Worm (Caenorhabditis elegans) whole organism, early embryonic: ENCODE data around the gene ncs-3.

Experiments
- B0310.2 ChIP-seq: sonication (generic microtip); optimal IDR thresholded peaks from 2 replicates; lab custom pipeline; 2016; ENCODE audit warnings: mild to moderate bottlenecking, missing genetic modification characterization, missing compliant biosample characterization
- F13C5.2 ChIP-seq: sonication (generic microtip); optimal IDR thresholded peaks from 2 replicates; lab custom pipeline; 2017; ENCODE audit warnings: mild to moderate bottlenecking, missing genetic modification characterization, inconsistent platforms, missing compliant biosample characterization
- aly-1 ChIP-seq: sonication (generic microtip); optimal IDR thresholded peaks from 2 replicates; lab custom pipeline; 2016; ENCODE audit warnings: missing genetic modification characterization, missing compliant biosample characterization
- ama-1 ChIP-seq: fragments of 150-350 bp; optimal IDR thresholded peaks from 2 replicates; lab custom pipeline; 2014
- ceh-13 ChIP-seq: fragments of 200-800 bp; sonication (Bioruptor generic); optimal IDR thresholded peaks from 2 replicates; lab custom pipeline; 2018; ENCODE audit warnings: mild to moderate bottlenecking, missing genetic modification characterization, missing compliant biosample characterization
- ceh-36 ChIP-seq: sonication (generic microtip); optimal IDR thresholded peaks from 2 replicates; lab custom pipeline; 2016; ENCODE audit warnings: missing genetic modification characterization, inconsistent platforms, missing compliant biosample characterization
- ets-7 ChIP-seq: sonication (generic microtip); optimal IDR thresholded peaks from 2 replicates; lab custom pipeline; 2016; ENCODE audit warnings: missing genotype, missing genetic modification characterization, missing compliant biosample characterization
- flt-1 ChIP-seq: fragments of 200-800 bp; sonication (Bioruptor generic); IDR thresholded peaks from 2 replicates; pipeline ENCODE4 v1.3.6; 2022; ENCODE audit warnings: missing genetic modification characterization, missing compliant biosample characterization
- hmbx-1 ChIP-seq: sonication (generic microtip); optimal IDR thresholded peaks from 2 replicates; lab custom pipeline; 2016; ENCODE audit warnings: mild to moderate bottlenecking, missing genetic modification characterization, missing compliant biosample characterization
- hmg-4 ChIP-seq: fragments of 200-800 bp; sonication (Bioruptor generic); optimal IDR thresholded peaks from 2 replicates; lab custom pipeline; 2018; ENCODE audit warnings: mild to moderate bottlenecking, missing genetic modification characterization, missing compliant biosample characterization
- hnd-1 ChIP-seq: sonication (generic microtip); optimal IDR thresholded peaks from 2 replicates; lab custom pipeline; 2016; ENCODE audit warnings: missing genetic modification characterization, missing compliant biosample characterization
- pes-1 ChIP-seq: fragments of 200-800 bp; sonication (Bioruptor generic); IDR thresholded peaks from 2 replicates; pipeline ENCODE4 v1.3.6; 2022; ENCODE audit warnings: missing genetic modification reagents, missing genetic modification characterization, missing compliant biosample characterization
- scrt-1 ChIP-seq: fragments of 200-800 bp; sonication (Bioruptor generic); IDR thresholded peaks from 2 replicates; pipeline ENCODE4 v1.3.6; 2022; ENCODE audit warnings: missing genetic modification characterization, missing compliant biosample characterization
- sea-1 ChIP-seq: fragments of 200-800 bp; sonication (Bioruptor generic); conservative IDR thresholded peaks from 2 replicates; pipeline ENCODE4 v1.3.6; 2022; ENCODE audit warnings: missing genetic modification characterization, missing compliant biosample characterization
- tbx-11 ChIP-seq: fragments of 200-800 bp; sonication (Bioruptor generic); IDR thresholded peaks from 2 replicates; pipeline ENCODE4 v1.3.6; 2022; ENCODE audit warnings: missing genetic modification characterization, missing compliant biosample characterization
- tbx-37 ChIP-seq: fragments of 200-800 bp; sonication (Bioruptor generic); conservative IDR thresholded peaks from 2 replicates; pipeline ENCODE4 v1.3.6; 2022; ENCODE audit warnings: missing genetic modification reagents, missing genetic modification characterization, missing compliant biosample characterization
- tra-4 ChIP-seq: sonication (generic microtip); optimal IDR thresholded peaks from 2 replicates; lab custom pipeline; 2017; ENCODE audit warnings: missing genetic modification characterization, missing compliant biosample characterization

Gene ncs-3

DNA sequence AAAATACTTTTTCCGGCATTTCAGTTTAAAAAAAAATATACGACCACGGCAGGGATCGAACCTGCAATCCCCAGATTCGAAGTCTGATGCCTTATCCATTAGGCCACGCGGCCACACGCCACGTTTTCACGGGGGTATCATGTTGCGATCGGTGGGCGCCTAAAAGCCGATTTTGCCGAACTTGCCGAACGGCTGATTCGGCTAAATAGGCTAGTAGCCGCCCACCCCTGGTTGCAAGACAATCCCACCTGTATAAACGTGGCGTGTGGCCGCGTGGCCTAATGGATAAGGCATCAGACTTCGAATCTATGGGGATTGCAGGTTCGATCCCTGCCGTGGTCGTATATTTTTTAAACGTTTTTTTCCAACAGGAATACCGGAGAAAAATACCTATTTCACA, 35.3 kb downstream of the ncs-3 start:
- TF ChIP-seq flt-1 (no peak), ceh-13 (GFP tag; lab: Kevin White, UChicago) (no peak)

DNA sequence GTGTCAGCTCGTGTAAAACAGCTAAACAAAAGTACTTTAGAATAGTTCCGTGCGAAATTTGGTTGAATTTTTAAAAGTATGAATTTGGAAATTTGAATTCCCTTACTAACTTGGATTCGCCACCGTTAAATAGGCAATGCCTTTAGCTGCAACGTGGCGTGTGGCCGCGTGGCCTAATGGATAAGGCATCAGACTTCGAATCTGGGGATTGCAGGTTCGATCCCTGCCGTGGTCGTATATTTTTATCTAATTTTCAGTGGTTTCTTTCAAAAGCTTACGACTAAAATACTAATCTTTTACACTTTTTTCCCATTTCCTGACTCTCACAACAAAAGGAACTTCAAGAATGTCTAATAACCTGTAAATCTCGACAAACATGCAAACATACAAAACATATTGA, 35.8 kb downstream of the ncs-3 start:
- TF ChIP-seq ceh-13 (GFP tag; lab: Kevin White, UChicago) = no peak
- TF ChIP-seq flt-1 = no peak
- TF ChIP-seq tbx-37 (GFP tag; lab: Robert Waterston, UW) = no peak
- no peak for TF ChIP-seq aly-1
- no peak for TF ChIP-seq ets-7 (tag; lab: Kevin White, UChicago)
- no peak for TF ChIP-seq F13C5.2
- TF ChIP-seq sea-1 = no peak
- TF ChIP-seq hmbx-1 = no peak

- TF ChIP-seq ceh-36 (tag; lab: Kevin White, UChicago) = no peak
- no peak for TF ChIP-seq ama-1 (lab: Kevin White, UChicago)
- TF ChIP-seq hmbx-1 = no peak
- TF ChIP-seq tbx-11 = no peak
- no peak for TF ChIP-seq pes-1 (GFP tag; lab: Robert Waterston, UW)
- TF ChIP-seq tbx-37 (GFP tag; lab: Robert Waterston, UW) = no peak
- TF ChIP-seq aly-1 = no peak
- TF ChIP-seq ets-7 (tag; lab: Kevin White, UChicago) = no peak
- no peak for TF ChIP-seq ceh-13 (GFP tag; lab: Kevin White, UChicago)
- TF ChIP-seq B0310.2 (tag; lab: Kevin White, UChicago) = no peak
- no peak for TF ChIP-seq tra-4
- peak; percentile 9 for TF ChIP-seq hnd-1 (tag; lab: Kevin White, UChicago)
- no peak for TF ChIP-seq scrt-1 (GFP tag; lab: Robert Waterston, UW)
- TF ChIP-seq F13C5.2 = peak; percentile 91
- peak; percentile 91 for TF ChIP-seq hmg-4
- 0 out of 2 replicates have a peak, but pooled peaks have one; percentile 13 for TF ChIP-seq flt-1
- 0 out of 2 replicates have a peak, but pooled peaks have one; percentile 38 for TF ChIP-seq sea-1
Measured at ce11 chrX:1093154-1093553, 39.3 kb downstream of the ncs-3 start.

- TF ChIP-seq F13C5.2 (no peak), sea-1 (no peak), flt-1 (no peak), tbx-11 (no peak), aly-1 (no peak), tra-4 (no peak), B0310.2 (tag; lab: Kevin White, UChicago) (no peak), ets-7 (tag; lab: Kevin White, UChicago) (no peak), ceh-36 (tag; lab: Kevin White, UChicago) (no peak), tbx-37 (GFP tag; lab: Robert Waterston, UW) (no peak), ceh-13 (GFP tag; lab: Kevin White, UChicago) (no peak), hmg-4 (no peak), scrt-1 (GFP tag; lab: Robert Waterston, UW) (no peak), hmbx-1 (no peak)
Measured at ce11 chrX:1094332-1094731, 40.5 kb downstream of the ncs-3 start.

- no peak for TF ChIP-seq sea-1
- TF ChIP-seq F13C5.2 = peak; percentile 16
Measured at ce11 chrX:1096808-1097207, 42.9 kb downstream of the ncs-3 start, which contains the start of the genes pigx-1 and rme-6. pigx-1 (minus strand) TSS chrX:1097013. rme-6 (plus strand) TSS chrX:1097152.

DNA sequence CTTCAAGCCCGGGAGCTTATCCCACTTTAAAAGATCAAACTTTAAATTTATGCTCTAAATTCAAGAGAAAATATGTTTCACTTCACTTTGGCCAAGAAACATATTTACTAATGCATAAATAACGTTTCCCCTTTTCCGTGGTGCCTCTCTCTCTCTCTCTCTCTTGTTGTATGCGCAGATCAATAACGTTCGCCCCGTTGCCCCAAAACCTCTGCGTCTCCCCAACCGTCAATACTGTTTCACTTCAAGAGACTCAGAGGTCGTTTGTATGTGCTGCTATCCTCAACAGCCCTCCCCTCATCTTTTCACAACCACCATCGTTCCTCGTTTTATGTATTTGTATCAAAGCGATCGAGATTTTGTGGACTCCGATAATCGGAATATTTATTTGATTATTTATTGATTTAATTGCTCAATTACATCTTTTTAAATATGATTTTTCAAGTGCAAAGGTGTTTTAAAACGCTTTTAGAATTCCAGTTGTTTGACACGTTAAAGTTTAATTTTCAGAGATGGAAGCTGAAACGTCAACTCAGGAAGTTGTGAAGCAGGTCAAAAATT, 49.9 kb downstream of the ncs-3 start, which contains the start of gene ife-4:
Gene ife-4 (plus strand): TSS at position 511 of the 561 bp plus-strand sequence.
- TF ChIP-seq flt-1 = 0 out of 2 replicates have a peak, but pooled peaks have one; percentile 29
- no peak for TF ChIP-seq tra-4
- peak; percentile 71 for TF ChIP-seq hmg-4
- TF ChIP-seq F13C5.2 = peak; percentile 71
